Worm (Caenorhabditis elegans) whole organism, mixed stage, embryonic: ENCODE measurements around the gene F56B6.6.

Source experiments
- bed-3 ChIP-seq: fragments of 200-800 bp; sonication (Bioruptor generic); optimal IDR thresholded peaks from 3 replicates; lab custom pipeline; 2018; ENCODE audit warnings: mild to moderate bottlenecking, missing genetic modification characterization, moderate library complexity, missing compliant biosample characterization
- blmp-1 ChIP-seq: fragments of 150-350 bp; optimal IDR thresholded peaks from 2 replicates; lab custom pipeline; 2014; ENCODE audit warnings: missing biosample characterization, missing genetic modification characterization
- ceh-39 ChIP-seq: fragments of 150-350 bp; optimal IDR thresholded peaks from 2 replicates; lab custom pipeline; 2014; ENCODE audit warnings: missing biosample characterization, missing genetic modification characterization
- ceh-43 ChIP-seq: fragments of 200-800 bp; sonication (Bioruptor generic); optimal IDR thresholded peaks from 2 replicates; lab custom pipeline; 2018; ENCODE audit warnings: mild to moderate bottlenecking, missing genetic modification characterization, moderate library complexity, missing compliant biosample characterization
- ceh-83 ChIP-seq: fragments of 200-800 bp; sonication (Bioruptor generic); optimal IDR thresholded peaks from 2 replicates; lab custom pipeline; 2018; ENCODE audit warnings: mild to moderate bottlenecking, missing genetic modification characterization, missing compliant biosample characterization
- ces-1 ChIP-seq: fragments of 150-350 bp; optimal IDR thresholded peaks from 2 replicates; lab custom pipeline; 2014; ENCODE audit warnings: missing biosample characterization, missing genetic modification reagents, missing genetic modification characterization
- cnd-1 ChIP-seq: fragments of 200-800 bp; sonication (Bioruptor generic); optimal IDR thresholded peaks from 2 replicates; lab custom pipeline; 2018; ENCODE audit warnings: mild to moderate bottlenecking, missing genetic modification characterization, missing compliant biosample characterization
- drap-1 ChIP-seq: fragments of 200-800 bp; sonication (Bioruptor generic); optimal IDR thresholded peaks from 3 replicates; lab custom pipeline; 2018; ENCODE audit warnings: mild to moderate bottlenecking, missing genetic modification characterization, missing compliant biosample characterization
- elt-1 ChIP-seq: sonication (generic microtip); optimal IDR thresholded peaks from 2 replicates; lab custom pipeline; 2017; ENCODE audit warnings: missing genetic modification characterization, mild to moderate bottlenecking, missing compliant biosample characterization, antibody characterized with exemption, moderate library complexity, borderline replicate concordance; ENCODE audit not compliant: insufficient read depth
- elt-3 ChIP-seq: fragments of 150-350 bp; optimal IDR thresholded peaks from 2 replicates; lab custom pipeline; 2014; ENCODE audit warnings: missing biosample characterization, missing genetic modification characterization
- ham-2 ChIP-seq: fragments of 200-800 bp; sonication (Bioruptor generic); optimal IDR thresholded peaks from 2 replicates; lab custom pipeline; 2018; ENCODE audit warnings: mild to moderate bottlenecking, missing genetic modification characterization, missing compliant biosample characterization
- hlh-1 ChIP-seq: fragments of 150-350 bp; optimal IDR thresholded peaks from 2 replicates; lab custom pipeline; 2014; ENCODE audit warnings: missing biosample characterization, missing genetic modification reagents, missing genetic modification characterization
- lin-13 ChIP-seq: fragments of 150-350 bp; optimal IDR thresholded peaks from 2 replicates; lab custom pipeline; 2014; ENCODE audit warnings: missing biosample characterization, missing genetic modification characterization
- lin-32 ChIP-seq: fragments of 200-800 bp; sonication (Bioruptor generic); optimal IDR thresholded peaks from 2 replicates; lab custom pipeline; 2018; ENCODE audit warnings: mild to moderate bottlenecking, missing genetic modification characterization, missing compliant biosample characterization
- lsy-2 ChIP-seq: fragments of 150-350 bp; optimal IDR thresholded peaks from 2 replicates; lab custom pipeline; 2014; ENCODE audit warnings: missing biosample characterization, missing genetic modification characterization
- mab-5 ChIP-seq: fragments of 150-350 bp; optimal IDR thresholded peaks from 2 replicates; lab custom pipeline; 2014; ENCODE audit warnings: missing biosample characterization, missing genetic modification characterization
- mep-1 ChIP-seq: fragments of 150-350 bp; optimal IDR thresholded peaks from 2 replicates; lab custom pipeline; 2017; ENCODE audit warnings: missing biosample characterization, missing genetic modification reagents, missing genetic modification characterization, inconsistent platforms
- mls-2 ChIP-seq: sonication (generic microtip); optimal IDR thresholded peaks from 2 replicates; lab custom pipeline; 2016; ENCODE audit warnings: mild to moderate bottlenecking, missing genetic modification characterization, moderate library complexity, missing compliant biosample characterization
- nhr-12 ChIP-seq: fragments of 150-350 bp; optimal IDR thresholded peaks from 2 replicates; lab custom pipeline; 2014; ENCODE audit warnings: missing biosample characterization, missing genetic modification characterization
- nhr-2 ChIP-seq: fragments of 150-350 bp; optimal IDR thresholded peaks from 2 replicates; lab custom pipeline; 2014; ENCODE audit warnings: missing biosample characterization, missing genetic modification characterization
- nhr-237 ChIP-seq: fragments of 150-350 bp; optimal IDR thresholded peaks from 2 replicates; lab custom pipeline; 2014; ENCODE audit warnings: missing biosample characterization, missing genetic modification characterization
- nhr-28 ChIP-seq: fragments of 150-350 bp; optimal IDR thresholded peaks from 2 replicates; lab custom pipeline; 2014; ENCODE audit warnings: missing biosample characterization, missing genetic modification characterization
- nhr-76 ChIP-seq: sonication (generic microtip); optimal IDR thresholded peaks from 2 replicates; lab custom pipeline; 2017; ENCODE audit warnings: missing biosample characterization, missing genetic modification characterization
- sem-2 ChIP-seq: fragments of 200-800 bp; sonication (Bioruptor generic); optimal IDR thresholded peaks from 2 replicates; lab custom pipeline; 2018; ENCODE audit warnings: mild to moderate bottlenecking, missing genetic modification characterization, missing compliant biosample characterization
- snpc-4 ChIP-seq: fragments of 150-350 bp; optimal IDR thresholded peaks from 2 replicates; lab custom pipeline; 2014; ENCODE audit warnings: missing biosample characterization, missing genetic modification characterization
- sptf-1 ChIP-seq: sonication (generic microtip); optimal IDR thresholded peaks from 2 replicates; lab custom pipeline; 2017; ENCODE audit warnings: mild to moderate bottlenecking, missing genetic modification characterization, moderate library complexity, missing compliant biosample characterization
- unc-120 ChIP-seq: sonication (generic microtip); optimal IDR thresholded peaks from 2 replicates; lab custom pipeline; 2017; ENCODE audit warnings: missing genetic modification characterization, missing compliant biosample characterization; ENCODE audit not compliant: poor library complexity, severe bottlenecking
- unc-39 ChIP-seq: fragments of 150-350 bp; optimal IDR thresholded peaks from 2 replicates; lab custom pipeline; 2014; ENCODE audit warnings: missing biosample characterization, missing genetic modification characterization
- unc-62 ChIP-seq: fragments of 150-350 bp; optimal IDR thresholded peaks from 2 replicates; lab custom pipeline; 2014; ENCODE audit warnings: missing biosample characterization, missing genetic modification reagents, missing genetic modification characterization
- zip-8 ChIP-seq: fragments of 150-350 bp; optimal IDR thresholded peaks from 2 replicates; lab custom pipeline; 2014; ENCODE audit warnings: missing biosample characterization, missing genetic modification characterization

Gene F56B6.6

DNA sequence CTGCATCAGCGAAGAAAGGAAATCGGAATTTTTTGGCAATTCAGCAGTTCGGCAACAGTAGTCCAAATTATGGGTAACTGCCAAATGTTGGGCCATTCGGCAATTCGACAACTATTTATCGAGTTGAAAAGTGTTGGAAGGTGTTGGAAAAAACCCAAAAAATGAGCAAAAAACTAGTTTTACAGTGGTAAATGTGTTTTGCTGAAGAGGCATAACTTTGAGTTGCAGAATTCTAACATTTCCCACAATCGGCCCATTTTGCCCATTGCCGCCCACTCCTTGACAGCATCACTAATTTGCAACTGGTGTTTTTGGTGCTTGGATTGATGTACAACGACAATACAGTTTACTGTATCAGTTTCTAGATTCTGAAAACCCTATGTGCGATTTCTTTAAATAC is 20.9 kb upstream of the F56B6.6 start:
- TF ChIP-seq mep-1 (no peak), ceh-43 (GFP tag; lab: Kevin White, UChicago) (no peak), mls-2 (no peak), nhr-237 (no peak), nhr-12 (tag; lab: Kevin White, UChicago) (no peak), sem-2 (GFP tag; lab: Kevin White, UChicago) (no peak), ham-2 (no peak), sptf-1 (tag; lab: Kevin White, UChicago) (no peak), blmp-1 (tag; lab: Kevin White, UChicago) (no peak), drap-1 (GFP tag; lab: Kevin White, UChicago) (no peak), elt-3 (tag; lab: Kevin White, UChicago) (no peak), bed-3 (GFP tag; lab: Kevin White, UChicago) (no peak), unc-120 (tag; lab: Kevin White, UChicago) (no peak), ceh-39 (tag; lab: Kevin White, UChicago) (no peak), lin-32 (GFP tag; lab: Kevin White, UChicago) (no peak), lin-13 (tag; lab: Kevin White, UChicago) (no peak)
- TF ChIP-seq, all 35 proteins: peak for 0

DNA sequence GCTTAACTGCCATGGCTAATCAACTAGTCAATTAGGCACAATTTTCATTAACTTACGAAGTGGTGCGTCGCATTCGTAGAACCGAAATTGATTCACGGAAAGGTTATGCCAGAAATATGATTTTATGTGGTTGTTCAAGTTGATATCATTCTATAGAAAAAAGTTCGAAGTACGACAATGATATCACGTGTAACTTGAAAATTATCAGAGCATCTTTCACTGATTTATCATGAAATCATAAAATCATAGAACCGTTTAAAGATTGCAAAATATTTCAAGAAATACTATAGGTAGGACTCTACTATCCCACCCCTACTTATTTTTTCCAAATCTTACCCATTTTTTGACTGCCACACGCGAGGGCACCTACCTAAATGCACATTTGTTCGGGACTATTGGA is 20.1 kb upstream of the F56B6.6 start:
- TF ChIP-seq ces-1 (GFP tag; lab: Kevin White, UChicago) (no peak), unc-120 (tag; lab: Kevin White, UChicago) (no peak), nhr-12 (tag; lab: Kevin White, UChicago) (no peak), ceh-43 (GFP tag; lab: Kevin White, UChicago) (no peak), lin-13 (tag; lab: Kevin White, UChicago) (no peak), snpc-4 (tag; lab: Kevin White, UChicago) (no peak), mep-1 (no peak), blmp-1 (tag; lab: Kevin White, UChicago) (no peak), sem-2 (GFP tag; lab: Kevin White, UChicago) (no peak), unc-62 (GFP tag; lab: Kevin White, UChicago) (no peak), elt-1 (tag; lab: Kevin White, UChicago) (no peak), mls-2 (no peak), hlh-1 (tag; lab: Kevin White, UChicago) (no peak), lin-32 (GFP tag; lab: Kevin White, UChicago) (no peak), zip-8 (tag; lab: Kevin White, UChicago) (no peak)

ce11 chrX:3551173-3551572 is 18.4 kb upstream of the F56B6.6 start:
- TF ChIP-seq unc-39 (no peak), lin-13 (tag; lab: Kevin White, UChicago) (no peak), nhr-28 (tag; lab: Kevin White, UChicago) (no peak)
- TF ChIP-seq, all 35 proteins: peak for 0

ce11 chrX:3548716-3549115 is 15.9 kb upstream of the F56B6.6 start:
- TF ChIP-seq elt-3 (tag; lab: Kevin White, UChicago) (no peak), ces-1 (GFP tag; lab: Kevin White, UChicago) (no peak), hlh-1 (tag; lab: Kevin White, UChicago) (no peak), lsy-2 (tag; lab: Kevin White, UChicago) (no peak), lin-13 (tag; lab: Kevin White, UChicago) (no peak), unc-39 (no peak), mls-2 (no peak), ceh-43 (GFP tag; lab: Kevin White, UChicago) (no peak), cnd-1 (tag; lab: Kevin White, UChicago) (no peak), nhr-2 (tag; lab: Kevin White, UChicago) (no peak), sptf-1 (tag; lab: Kevin White, UChicago) (no peak), ham-2 (no peak), lin-32 (GFP tag; lab: Kevin White, UChicago) (no peak), nhr-76 (no peak), mab-5 (tag; lab: Kevin White, UChicago) (no peak), unc-120 (tag; lab: Kevin White, UChicago) (no peak), nhr-28 (tag; lab: Kevin White, UChicago) (no peak), unc-62 (GFP tag; lab: Kevin White, UChicago) (no peak), ceh-39 (tag; lab: Kevin White, UChicago) (no peak)

- TF ChIP-seq sptf-1 (tag; lab: Kevin White, UChicago) (no peak), unc-39 (no peak), unc-120 (tag; lab: Kevin White, UChicago) (no peak), ceh-83 (GFP tag; lab: Kevin White, UChicago) (no peak), nhr-237 (no peak)
Measured at ce11 chrX:3547828-3548227, 15.0 kb upstream of the F56B6.6 start.
